Fruit fly (Drosophila melanogaster): ENCODE results near the gene kel.

DNA sequence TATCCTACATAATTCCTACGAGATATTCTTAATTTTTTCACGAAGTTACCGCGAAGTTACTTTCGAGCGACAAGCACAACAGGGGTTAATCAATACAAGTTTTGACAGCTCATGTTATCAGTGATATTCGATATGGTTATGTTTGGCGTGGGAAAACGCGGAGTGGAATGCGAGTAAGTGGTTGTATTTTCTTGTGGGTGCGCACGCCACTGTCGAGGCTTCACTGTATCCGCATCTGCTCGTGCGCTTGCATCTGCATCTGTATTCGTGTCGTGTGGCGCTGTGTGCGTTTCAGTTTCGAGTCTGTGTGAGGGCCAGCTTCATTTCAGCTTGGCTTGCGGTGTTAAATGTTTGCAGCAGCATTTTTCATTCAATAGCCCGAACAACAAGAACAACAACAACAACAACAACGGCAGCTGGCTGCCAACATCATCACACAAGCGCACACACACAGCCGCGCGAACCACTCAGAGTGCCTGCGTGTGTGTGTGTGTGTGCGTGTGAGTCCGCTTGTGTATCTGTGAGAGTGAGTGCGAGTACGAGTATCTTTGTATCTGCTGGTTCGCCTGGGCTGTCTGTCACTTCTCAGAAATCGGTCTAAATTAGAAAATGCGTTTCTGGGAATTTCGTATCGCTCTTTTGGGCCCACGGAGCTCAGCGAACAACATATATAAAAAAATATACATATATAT, 13.4 kb upstream of the kel start:
- no peak for TF ChIP-seq usp (GFP tag; optimal IDR thresholded peaks at IDR 0.05)
- no peak for TF ChIP-seq Jra (GFP tag; optimal IDR thresholded peaks at IDR 0.05)
- TF ChIP-seq psq (GFP tag; optimal IDR thresholded peaks at IDR 0.05), result no peak
- peak; percentile 67 for TF ChIP-seq ey (GFP tag; optimal IDR thresholded peaks at IDR 0.05)
- TF ChIP-seq br (GFP tag; optimal IDR thresholded peaks at IDR 0.05), result peak; percentile 53
- TF ChIP-seq Vsx2 (GFP tag; optimal IDR thresholded peaks at IDR 0.05; ENCODE audit: partially characterized antibody), result no peak
- no peak for TF ChIP-seq lola (GFP tag; optimal IDR thresholded peaks at IDR 0.05)
- peak; percentile 60 for TF ChIP-seq fru (GFP tag; optimal IDR thresholded peaks at IDR 0.05)
- TF ChIP-seq h (GFP tag; optimal IDR thresholded peaks at IDR 0.05), result peak; percentile 62
- peak in 1 of 2 experiments; percentile 48 for TF ChIP-seq foxo (GFP tag; optimal IDR thresholded peaks at IDR 0.05)
- no peak for TF ChIP-seq Rel (GFP tag; optimal IDR thresholded peaks at IDR 0.05)
- peak; percentile 41 for TF ChIP-seq Rel (tag; optimal IDR thresholded peaks at IDR 0.05)
- no peak for TF ChIP-seq Hr78 (GFP tag; optimal IDR thresholded peaks at IDR 0.05)
- no peak for TF ChIP-seq Dif (GFP tag; optimal IDR thresholded peaks at IDR 0.05; ENCODE audit: partially characterized antibody)
